Worm (Caenorhabditis elegans) whole organism, mixed stage, embryonic: Measurements from ENCODE around the gene dsl-3.

Experiments
- M03D4.4 ChIP-seq: sonication (generic microtip); optimal IDR thresholded peaks from 2 replicates; lab custom pipeline; 2017; ENCODE audit warnings: mild to moderate bottlenecking, missing genetic modification characterization, missing compliant biosample characterization
- bed-3 ChIP-seq: fragments of 200-800 bp; sonication (Bioruptor generic); optimal IDR thresholded peaks from 3 replicates; lab custom pipeline; 2018; ENCODE audit warnings: mild to moderate bottlenecking, missing genetic modification characterization, moderate library complexity, missing compliant biosample characterization
- blmp-1 ChIP-seq: fragments of 150-350 bp; optimal IDR thresholded peaks from 2 replicates; lab custom pipeline; 2014; ENCODE audit warnings: missing biosample characterization, missing genetic modification characterization
- ceh-39 ChIP-seq: fragments of 150-350 bp; optimal IDR thresholded peaks from 2 replicates; lab custom pipeline; 2014; ENCODE audit warnings: missing biosample characterization, missing genetic modification characterization
- ceh-43 ChIP-seq: fragments of 200-800 bp; sonication (Bioruptor generic); optimal IDR thresholded peaks from 2 replicates; lab custom pipeline; 2018; ENCODE audit warnings: mild to moderate bottlenecking, missing genetic modification characterization, moderate library complexity, missing compliant biosample characterization
- ces-1 ChIP-seq: fragments of 150-350 bp; optimal IDR thresholded peaks from 2 replicates; lab custom pipeline; 2014; ENCODE audit warnings: missing biosample characterization, missing genetic modification reagents, missing genetic modification characterization
- cnd-1 ChIP-seq: fragments of 200-800 bp; sonication (Bioruptor generic); optimal IDR thresholded peaks from 2 replicates; lab custom pipeline; 2018; ENCODE audit warnings: mild to moderate bottlenecking, missing genetic modification characterization, missing compliant biosample characterization
- elt-3 ChIP-seq: fragments of 150-350 bp; optimal IDR thresholded peaks from 2 replicates; lab custom pipeline; 2014; ENCODE audit warnings: missing biosample characterization, missing genetic modification characterization
- flh-1 ChIP-seq: fragments of 200-800 bp; sonication (Bioruptor generic); optimal IDR thresholded peaks from 2 replicates; lab custom pipeline; 2018; ENCODE audit warnings: mild to moderate bottlenecking, missing genetic modification characterization, moderate library complexity, missing compliant biosample characterization
- ham-2 ChIP-seq: fragments of 200-800 bp; sonication (Bioruptor generic); optimal IDR thresholded peaks from 2 replicates; lab custom pipeline; 2018; ENCODE audit warnings: mild to moderate bottlenecking, missing genetic modification characterization, missing compliant biosample characterization
- hlh-1 ChIP-seq: fragments of 150-350 bp; optimal IDR thresholded peaks from 2 replicates; lab custom pipeline; 2014; ENCODE audit warnings: missing biosample characterization, missing genetic modification reagents, missing genetic modification characterization
- lin-13 ChIP-seq: fragments of 150-350 bp; optimal IDR thresholded peaks from 2 replicates; lab custom pipeline; 2014; ENCODE audit warnings: missing biosample characterization, missing genetic modification characterization
- lin-32 ChIP-seq: fragments of 200-800 bp; sonication (Bioruptor generic); optimal IDR thresholded peaks from 2 replicates; lab custom pipeline; 2018; ENCODE audit warnings: mild to moderate bottlenecking, missing genetic modification characterization, missing compliant biosample characterization
- lsy-2 ChIP-seq: fragments of 150-350 bp; optimal IDR thresholded peaks from 2 replicates; lab custom pipeline; 2014; ENCODE audit warnings: missing biosample characterization, missing genetic modification characterization
- mep-1 ChIP-seq: fragments of 150-350 bp; optimal IDR thresholded peaks from 2 replicates; lab custom pipeline; 2017; ENCODE audit warnings: missing biosample characterization, missing genetic modification reagents, missing genetic modification characterization, inconsistent platforms
- mls-2 ChIP-seq: sonication (generic microtip); optimal IDR thresholded peaks from 2 replicates; lab custom pipeline; 2016; ENCODE audit warnings: mild to moderate bottlenecking, missing genetic modification characterization, moderate library complexity, missing compliant biosample characterization
- nhr-12 ChIP-seq: fragments of 150-350 bp; optimal IDR thresholded peaks from 2 replicates; lab custom pipeline; 2014; ENCODE audit warnings: missing biosample characterization, missing genetic modification characterization
- nhr-2 ChIP-seq: fragments of 150-350 bp; optimal IDR thresholded peaks from 2 replicates; lab custom pipeline; 2014; ENCODE audit warnings: missing biosample characterization, missing genetic modification characterization
- nhr-237 ChIP-seq: fragments of 150-350 bp; optimal IDR thresholded peaks from 2 replicates; lab custom pipeline; 2014; ENCODE audit warnings: missing biosample characterization, missing genetic modification characterization
- nhr-28 ChIP-seq: fragments of 150-350 bp; optimal IDR thresholded peaks from 2 replicates; lab custom pipeline; 2014; ENCODE audit warnings: missing biosample characterization, missing genetic modification characterization
- nhr-76 ChIP-seq: sonication (generic microtip); optimal IDR thresholded peaks from 2 replicates; lab custom pipeline; 2017; ENCODE audit warnings: missing biosample characterization, missing genetic modification characterization
- sem-2 ChIP-seq: fragments of 200-800 bp; sonication (Bioruptor generic); optimal IDR thresholded peaks from 2 replicates; lab custom pipeline; 2018; ENCODE audit warnings: mild to moderate bottlenecking, missing genetic modification characterization, missing compliant biosample characterization
- tbx-8 ChIP-seq: fragments of 200-800 bp; sonication (Bioruptor generic); optimal IDR thresholded peaks from 2 replicates; lab custom pipeline; 2018; ENCODE audit warnings: mild to moderate bottlenecking, missing genetic modification characterization, moderate library complexity, missing compliant biosample characterization
- unc-120 ChIP-seq: sonication (generic microtip); optimal IDR thresholded peaks from 2 replicates; lab custom pipeline; 2017; ENCODE audit warnings: missing genetic modification characterization, missing compliant biosample characterization; ENCODE audit not compliant: poor library complexity, severe bottlenecking
- unc-39 ChIP-seq: fragments of 150-350 bp; optimal IDR thresholded peaks from 2 replicates; lab custom pipeline; 2014; ENCODE audit warnings: missing biosample characterization, missing genetic modification characterization
- unc-62 ChIP-seq: fragments of 150-350 bp; optimal IDR thresholded peaks from 2 replicates; lab custom pipeline; 2014; ENCODE audit warnings: missing biosample characterization, missing genetic modification reagents, missing genetic modification characterization
- zip-8 ChIP-seq: fragments of 150-350 bp; optimal IDR thresholded peaks from 2 replicates; lab custom pipeline; 2014; ENCODE audit warnings: missing biosample characterization, missing genetic modification characterization
- ztf-11 ChIP-seq: fragments of 150-350 bp; optimal IDR thresholded peaks from 2 replicates; lab custom pipeline; 2014; ENCODE audit warnings: missing biosample characterization, missing genetic modification characterization

dsl-3 gene

DNA sequence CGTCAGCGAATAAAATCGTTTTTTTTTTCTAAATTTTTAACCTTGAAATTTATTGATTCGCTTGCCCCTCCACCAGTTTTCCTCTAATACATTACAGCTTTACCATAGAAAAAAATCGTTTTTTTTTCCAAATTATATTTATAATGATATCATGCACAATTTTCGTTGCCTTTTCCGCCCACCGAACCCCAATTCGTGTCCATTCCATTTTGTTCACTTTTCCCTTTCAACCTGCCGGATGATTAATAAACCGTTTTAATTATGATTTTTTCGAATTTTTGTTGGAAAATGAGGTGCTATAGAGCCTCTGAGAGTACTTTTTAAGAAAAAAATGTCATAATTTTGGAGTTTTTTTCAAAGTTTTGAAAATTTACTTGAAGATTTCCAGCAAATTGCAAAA, 8.7 kb upstream of the dsl-3 start, which contains the start of gene set-23:
Gene set-23, plus strand, starts transcription at position 301 of the 400 bp plus-strand sequence.
- TF ChIP-seq zip-8 (no peak), elt-3 (tag; lab: Kevin White, UChicago) (no peak)
- TF ChIP-seq, all 35 proteins: peak for 0

DNA sequence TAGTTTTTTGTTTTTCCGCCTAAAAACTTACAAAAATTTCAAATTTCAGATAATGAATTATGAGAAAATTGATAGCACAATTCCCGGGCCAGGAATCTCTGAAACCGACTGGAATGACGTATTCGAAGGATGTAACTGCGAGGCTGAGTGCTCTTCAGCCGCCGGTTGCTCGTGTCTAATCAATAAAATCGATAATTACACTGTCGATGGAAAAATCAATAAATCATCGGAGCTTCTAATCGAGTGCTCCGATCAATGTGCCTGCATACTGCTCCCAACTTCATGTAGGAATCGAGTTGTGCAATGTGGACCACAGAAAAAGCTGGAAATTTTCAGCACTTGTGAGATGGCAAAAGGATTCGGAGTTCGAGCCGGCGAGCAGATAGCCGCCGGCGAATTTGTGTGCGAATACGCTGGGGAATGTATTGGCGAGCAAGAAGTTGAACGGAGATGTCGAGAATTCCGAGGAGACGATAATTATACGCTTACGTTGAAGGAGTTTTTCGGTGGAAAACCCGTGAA, 7.1 kb upstream of the dsl-3 start:
- TF ChIP-seq zip-8 (no peak), hlh-1 (tag; lab: Kevin White, UChicago) (no peak), blmp-1 (tag; lab: Kevin White, UChicago) (no peak), flh-1 (no peak), mls-2 (tag; lab: Kevin White, UChicago) (no peak), nhr-2 (tag; lab: Kevin White, UChicago) (no peak), mep-1 (tag; lab: Kevin White, UChicago) (no peak), lsy-2 (no peak), sem-2 (GFP tag; lab: Kevin White, UChicago) (no peak), unc-62 (GFP tag; lab: Kevin White, UChicago) (no peak), ceh-39 (tag; lab: Kevin White, UChicago) (no peak), ces-1 (GFP tag; lab: Kevin White, UChicago) (no peak), nhr-12 (tag; lab: Kevin White, UChicago) (no peak), elt-3 (tag; lab: Kevin White, UChicago) (no peak)
- TF ChIP-seq, all 35 proteins: peak for 0

DNA sequence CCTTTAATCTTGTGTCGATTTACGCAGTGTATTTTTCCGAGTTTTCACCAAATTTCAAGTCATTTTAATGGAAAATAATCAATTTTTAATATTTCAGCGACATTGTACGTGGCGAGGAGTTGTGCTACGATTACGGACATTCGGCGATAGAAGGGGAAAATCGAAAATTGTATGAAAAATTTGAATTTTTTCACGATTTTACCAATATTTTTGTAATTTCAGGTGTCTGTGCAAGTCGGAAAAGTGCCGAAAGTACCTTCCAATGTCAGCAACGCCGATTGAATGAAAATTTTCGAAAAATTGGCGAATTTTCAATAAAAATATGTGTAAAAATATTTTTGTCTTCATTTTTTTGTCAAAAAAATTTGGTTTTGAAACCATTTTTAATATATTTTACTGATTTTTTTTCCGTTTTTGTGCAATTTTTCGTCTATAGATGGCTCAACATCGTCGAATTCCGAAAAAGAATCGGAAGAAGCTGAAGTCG, 4.8 kb upstream of the dsl-3 start, which contains the start of gene Y41D4B.11:
Gene Y41D4B.11, plus strand, starts transcription at position 437 of the 487 bp plus-strand sequence.
- TF ChIP-seq lin-32 (GFP tag; lab: Kevin White, UChicago) (no peak), ztf-11 (no peak), cnd-1 (tag; lab: Kevin White, UChicago) (no peak), nhr-237 (tag; lab: Kevin White, UChicago) (no peak), sem-2 (GFP tag; lab: Kevin White, UChicago) (no peak), nhr-76 (tag; lab: Kevin White, UChicago) (no peak), zip-8 (no peak)

DNA sequence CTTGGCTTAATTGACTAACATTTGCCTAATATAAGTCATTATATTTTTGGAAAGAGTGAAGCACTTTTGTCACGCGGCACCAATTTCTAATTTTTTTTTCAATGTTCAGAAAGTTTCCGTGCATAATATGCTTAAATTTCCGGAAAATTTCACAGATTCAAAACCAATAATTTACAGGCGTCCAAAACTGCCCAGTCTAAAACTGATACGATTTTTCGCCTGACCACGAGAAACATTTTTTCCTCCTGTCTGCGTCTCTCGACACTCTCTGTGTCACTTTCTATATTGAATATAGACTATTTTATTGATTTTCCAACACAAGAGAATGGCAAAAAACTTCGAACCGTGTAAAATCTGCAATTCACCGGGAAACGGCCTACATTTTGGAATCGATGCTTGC, 3.5 kb downstream of the dsl-3 start, which contains the start of gene nhr-122:
Gene nhr-122, plus strand, starts transcription at position 301 of the 400 bp plus-strand sequence.
- TF ChIP-seq ces-1 (GFP tag; lab: Kevin White, UChicago) = no peak
- TF ChIP-seq bed-3 (GFP tag; lab: Kevin White, UChicago) = no peak
- no peak for TF ChIP-seq ceh-43 (GFP tag; lab: Kevin White, UChicago)
- no peak for TF ChIP-seq tbx-8 (GFP tag; lab: Kevin White, UChicago)
- no peak for TF ChIP-seq elt-3 (tag; lab: Kevin White, UChicago)
- no peak for TF ChIP-seq nhr-2 (tag; lab: Kevin White, UChicago)
- no peak for TF ChIP-seq M03D4.4 (tag; lab: Kevin White, UChicago)
- no peak for TF ChIP-seq mls-2 (tag; lab: Kevin White, UChicago)
- TF ChIP-seq mep-1 (tag; lab: Kevin White, UChicago) = no peak
- TF ChIP-seq ham-2 (GFP tag; lab: Kevin White, UChicago) = no peak
- no peak for TF ChIP-seq lin-32 (GFP tag; lab: Kevin White, UChicago)
- TF ChIP-seq lin-13 (tag; lab: Kevin White, UChicago) = no peak
- TF ChIP-seq nhr-237 (tag; lab: Kevin White, UChicago) = no peak
- TF ChIP-seq sem-2 (GFP tag; lab: Kevin White, UChicago) = no peak
- TF ChIP-seq nhr-28 (tag; lab: Kevin White, UChicago) = no peak
- TF ChIP-seq unc-39 (tag; lab: Kevin White, UChicago) = no peak
- no peak for TF ChIP-seq blmp-1 (tag; lab: Kevin White, UChicago)

DNA sequence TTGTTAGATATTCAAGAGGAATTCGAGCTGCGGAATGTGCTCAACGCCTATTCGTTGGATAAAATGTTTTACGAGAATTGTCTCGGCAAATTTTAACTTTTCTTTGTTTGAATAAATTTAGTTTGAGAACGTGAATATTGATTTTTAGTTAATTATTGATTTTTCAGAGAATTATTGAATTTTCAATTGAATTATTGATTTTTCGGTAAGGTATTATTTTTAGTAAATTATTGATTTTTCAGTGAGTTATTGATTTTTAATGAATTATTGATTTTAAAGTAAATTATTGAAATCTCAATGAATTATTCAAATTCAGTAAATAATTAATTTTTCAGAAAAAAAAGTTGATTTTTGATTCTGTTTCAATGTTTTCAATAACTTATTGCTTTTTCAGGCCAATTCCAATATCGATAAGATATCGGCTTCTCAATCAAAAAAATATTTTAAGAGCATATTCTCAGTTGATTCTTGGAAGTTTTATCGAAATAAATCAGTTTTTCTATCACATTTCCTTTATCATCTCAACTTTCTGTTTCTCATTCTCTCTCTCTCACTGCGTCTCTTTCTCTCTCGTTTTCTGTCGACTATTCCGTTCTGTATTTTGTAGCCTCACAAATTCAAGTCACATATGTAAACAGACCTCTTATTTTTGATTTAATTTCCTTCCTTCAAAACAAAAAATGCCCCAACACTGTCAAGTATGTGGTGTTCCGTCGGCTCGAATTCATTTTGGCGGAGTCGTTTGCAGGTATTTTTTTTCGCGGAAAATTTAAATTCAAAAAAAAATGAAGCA, 9.6 kb downstream of the dsl-3 start, which contains the start of gene nhr-92:
Gene nhr-92, plus strand, starts transcription at position 576 of the 793 bp plus-strand sequence.
- no peak for TF ChIP-seq nhr-76 (tag; lab: Kevin White, UChicago)
- TF ChIP-seq unc-120 (tag; lab: Kevin White, UChicago) = no peak
- TF ChIP-seq, all 35 proteins: peak for 0
